Worm (Caenorhabditis elegans): ENCODE data around the gene T16G12.9.

- TF ChIP-seq ama-1 (optimal IDR thresholded peaks at IDR 0.05) (no peak), ama-1 (GFP tag; optimal IDR thresholded peaks at IDR 0.05) (no peak), madf-10 (tag; optimal IDR thresholded peaks at IDR 0.05) (no peak), mes-4 (tag; optimal IDR thresholded peaks at IDR 0.05) (no peak), lin-40 (tag; optimal IDR thresholded peaks at IDR 0.05) (no peak), mxl-1 (tag; optimal IDR thresholded peaks at IDR 0.05) (no peak), sea-2 (GFP tag; IDR thresholded peaks at IDR 0.05) (no peak), nhr-179 (tag; optimal IDR thresholded peaks at IDR 0.05) (no peak), snpc-3.4 (tag; optimal IDR thresholded peaks at IDR 0.05) (no peak), nfya-1 (tag; optimal IDR thresholded peaks at IDR 0.05; ENCODE audit: borderline replicate concordance, insufficient read depth) (no peak)
Observed at ce11 chrIII:10088508-10088981, 10.5 kb upstream of the T16G12.9 start, which contains the start of gene hal-2.

All from whole organism, young adult.